Fruit fly (Drosophila melanogaster): ENCODE results near the gene mthl14.
A peak's percentile ranks its signal among the peaks of the same experiment; 100 is the strongest.

mthl14 gene

dm6 chr3L:205723-206284 is 41.5 kb upstream of the mthl14 start, which contains the start of the genes Gk1 and CG13876 (continued):
- TF ChIP-seq CG6276 (GFP tag; optimal IDR thresholded peaks at IDR 0.05) (peak; percentile 95), vri (GFP tag; optimal IDR thresholded peaks at IDR 0.05) (peak; percentile 92), CG1621 (tag; optimal IDR thresholded peaks at IDR 0.05) (peak; percentile 92), dac (GFP tag; optimal IDR thresholded peaks at IDR 0.05) (peak; percentile 90), CG16779 (tag; optimal IDR thresholded peaks at IDR 0.05) (peak; percentile 95), CG6792 (GFP tag; optimal IDR thresholded peaks at IDR 0.05) (peak; percentile 92), Eip75B (GFP tag; optimal IDR thresholded peaks at IDR 0.05) (no peak), Eip78C (GFP tag) (peak; percentile 98), CG31627 (GFP tag; optimal IDR thresholded peaks at IDR 0.05) (peak; percentile 75)

dm6 chr3L:211200-211599 is 36.1 kb upstream of the mthl14 start, which contains the start of gene Prp4k:
Prp4k (minus strand) TSS chr3L:211457.
- no peak for TF ChIP-seq Sox102F (GFP tag; optimal IDR thresholded peaks at IDR 0.05)
- no peak for TF ChIP-seq CG9139 (GFP tag; optimal IDR thresholded peaks at IDR 0.05)
- peak; percentile 27; the same call in 1 of the 2 replicates for TF ChIP-seq CG15336 (GFP tag; IDR thresholded peaks at IDR 0.05)
- TF ChIP-seq Ets21C (GFP tag; optimal IDR thresholded peaks at IDR 0.05) = no peak
- TF ChIP-seq CG3032 (tag; optimal IDR thresholded peaks at IDR 0.05) = peak; percentile 20

dm6 chr3L:212520-212919 is 34.8 kb upstream of the mthl14 start, which contains the start of the genes thoc7 and Dis3l2:
thoc7 (minus strand) TSS chr3L:212687.
Dis3l2 (plus strand) TSS chr3L:212709.
- TF ChIP-seq Hr4 (GFP tag; optimal IDR thresholded peaks at IDR 0.05) = no peak

- TF ChIP-seq Eip93F (GFP tag; optimal IDR thresholded peaks at IDR 0.05) (no peak), acj6 (GFP tag; optimal IDR thresholded peaks at IDR 0.05) (no peak), CG8119 (GFP tag; IDR thresholded peaks at IDR 0.05) (no peak), CG8319 (GFP tag; optimal IDR thresholded peaks at IDR 0.05) (no peak), CG3919 (GFP tag; optimal IDR thresholded peaks at IDR 0.05) (no peak), achi (GFP tag; optimal IDR thresholded peaks at IDR 0.05) (no peak), CG4318 (GFP tag; optimal IDR thresholded peaks at IDR 0.05) (no peak)
These were observed 31.0 kb upstream of the mthl14 start, which contains the start of gene Kaz1-ORFB for dm6 chr3L:216325-216724. Kaz1-ORFB (plus strand) TSS chr3L:216625.

DNA sequence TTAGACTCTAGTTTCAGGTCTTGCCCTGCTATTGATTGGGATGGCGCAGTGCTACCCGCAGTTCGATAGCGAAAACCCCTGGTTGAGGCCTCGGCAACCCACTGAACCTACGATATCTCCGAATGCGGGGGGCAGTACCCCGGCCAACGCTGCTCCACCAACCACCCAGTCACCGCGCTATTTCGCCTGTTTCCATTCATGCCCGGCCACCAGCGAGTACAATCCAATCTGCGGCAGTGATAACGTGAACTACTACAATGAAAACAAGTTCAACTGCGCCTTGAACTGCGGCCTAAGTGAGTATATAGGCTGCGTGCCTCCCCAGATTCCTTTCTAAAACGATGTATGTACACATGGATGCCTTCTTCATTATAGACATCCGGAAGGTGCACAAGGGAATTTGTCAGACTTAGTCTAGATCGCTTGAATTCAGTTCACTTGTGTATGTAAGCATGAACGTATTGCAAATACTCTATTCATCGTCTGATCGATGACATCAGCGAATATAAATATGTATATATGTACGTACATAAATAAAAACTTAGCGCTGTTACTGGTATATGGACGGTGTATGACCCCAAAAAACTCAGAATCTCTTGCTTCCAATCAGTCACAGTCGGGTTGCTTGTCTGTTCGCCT is 29.7 kb upstream of the mthl14 start, which contains the start of gene CG13877:
CG13877 (plus strand) TSS at position 589 of the 639 bp plus-strand sequence.
- no peak for TF ChIP-seq CG8119 (GFP tag; IDR thresholded peaks at IDR 0.05)
- no peak for TF ChIP-seq CG6276 (GFP tag; optimal IDR thresholded peaks at IDR 0.05)
- peak; percentile 92 for TF ChIP-seq svp (GFP tag)
- TF ChIP-seq OdsH (GFP tag; optimal IDR thresholded peaks at IDR 0.05) = no peak
- TF ChIP-seq CG34406 (GFP tag; optimal IDR thresholded peaks at IDR 0.05) = no peak
- TF ChIP-seq topi (GFP tag; optimal IDR thresholded peaks at IDR 0.05) = no peak
- TF ChIP-seq fd59A (GFP tag; optimal IDR thresholded peaks at IDR 0.05) = no peak
- no peak for TF ChIP-seq dsx (GFP tag; optimal IDR thresholded peaks at IDR 0.05; ENCODE audit: poor library complexity, severe bottlenecking)

DNA sequence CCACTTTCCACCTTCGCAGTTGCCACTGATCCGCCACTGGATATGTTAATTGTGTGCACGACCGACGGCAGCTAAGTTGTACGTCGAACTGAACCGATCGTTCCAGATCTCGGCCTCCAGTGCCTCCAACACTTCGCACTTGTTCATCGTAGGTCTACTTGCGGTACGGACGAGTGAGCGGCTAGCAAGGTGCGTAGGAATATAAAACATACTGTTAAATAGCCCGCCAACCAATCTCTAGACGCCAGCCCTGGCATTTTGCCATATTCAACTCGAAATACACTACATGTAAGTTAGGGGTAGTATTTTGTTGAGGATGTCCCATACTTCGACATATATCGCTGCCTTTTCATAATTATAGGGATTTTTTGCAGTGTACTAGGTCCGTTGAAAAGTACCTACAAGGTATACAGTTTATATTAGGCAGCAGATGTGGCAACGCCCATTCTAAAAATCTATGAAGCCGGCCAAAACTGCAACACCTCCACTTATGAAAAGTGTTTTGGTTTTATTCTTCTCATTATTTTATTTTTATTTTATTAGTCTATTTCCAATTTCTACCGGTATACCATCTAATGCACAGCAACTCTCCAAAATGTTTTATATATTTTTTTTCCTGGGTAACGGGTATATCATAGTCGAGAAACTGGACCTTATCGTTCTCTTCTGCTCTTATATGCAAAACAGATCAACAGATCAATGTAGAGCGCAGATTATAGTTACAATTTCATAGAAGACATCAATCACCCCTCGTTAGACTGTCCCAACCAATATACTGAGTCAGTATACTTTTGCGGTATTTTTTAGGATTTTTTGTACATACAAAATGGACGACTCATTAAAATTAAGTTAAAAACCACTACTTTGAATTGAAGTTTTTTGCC is 24.0 kb upstream of the mthl14 start, which contains the start of the genes pyx and CG33229:
pyx (minus strand) TSS at position 51 of the 884 bp plus-strand sequence.
CG33229 (plus strand) TSS at position 834 of the 884 bp plus-strand sequence.
- TF ChIP-seq Met (GFP tag; optimal IDR thresholded peaks at IDR 0.05) (peak; percentile 82), Smox (GFP tag; optimal IDR thresholded peaks at IDR 0.05) (peak; percentile 78), Sox102F (GFP tag; optimal IDR thresholded peaks at IDR 0.05) (peak; percentile 74), dsx (GFP tag; optimal IDR thresholded peaks at IDR 0.05; ENCODE audit: poor library complexity, severe bottlenecking) (peak; percentile 67), spab (GFP tag; optimal IDR thresholded peaks at IDR 0.05) (peak; percentile 56), topi (GFP tag; optimal IDR thresholded peaks at IDR 0.05) (peak; percentile 85), Hr38 (GFP tag; optimal IDR thresholded peaks at IDR 0.05) (no peak), CG11902 (GFP tag; optimal IDR thresholded peaks at IDR 0.05) (peak; percentile 81), Sox15 (GFP tag; optimal IDR thresholded peaks at IDR 0.05) (peak; percentile 83), CG8632 (GFP tag; optimal IDR thresholded peaks at IDR 0.05) (peak; percentile 67), ss (GFP tag; optimal IDR thresholded peaks at IDR 0.05) (peak; percentile 12 to 44), net (GFP tag; optimal IDR thresholded peaks at IDR 0.05) (peak; percentile 77), fd85E (GFP tag; optimal IDR thresholded peaks at IDR 0.05) (no peak), Blimp-1 (GFP tag; optimal IDR thresholded peaks at IDR 0.05) (peak; percentile 65)
